Fruit fly (Drosophila melanogaster) whole organism, wandering third instar larva: ENCODE results near the gene Jon74E.

ENCODE experiments used
- Abd-B ChIP-seq: fragments of >200 bp; optimal IDR thresholded peaks from 2 replicates; lab custom pipeline; 2017; ENCODE audit warnings: missing biosample characterization, missing genetic modification characterization
- CG32264 ChIP-seq: fragments of 200-800 bp; sonication (Bioruptor generic); optimal IDR thresholded peaks from 2 replicates; lab custom pipeline; 2016; ENCODE audit warnings: missing biosample characterization, missing genetic modification characterization
- CG9705 ChIP-seq: fragments of 200-800 bp; sonication (Bioruptor generic); optimal IDR thresholded peaks from 2 replicates; lab custom pipeline; 2018; ENCODE audit warnings: missing biosample characterization, mild to moderate bottlenecking, missing genetic modification characterization
- CrebA ChIP-seq: fragments of 200-800 bp; sonication (Bioruptor generic); optimal IDR thresholded peaks from 2 replicates; lab custom pipeline; 2016; ENCODE audit warnings: missing biosample characterization, mild to moderate bottlenecking, missing genetic modification characterization, borderline replicate concordance
- Dfd ChIP-seq: fragments of >200 bp; optimal IDR thresholded peaks from 2 replicates; lab custom pipeline; 2017; ENCODE audit warnings: missing biosample characterization, missing genetic modification characterization
- Dif ChIP-seq: fragments of 200-275, 200-300 bp; sonication (Bioruptor generic); optimal IDR thresholded peaks from 2 replicates; lab custom pipeline; 2018; ENCODE audit warnings: missing biosample characterization, missing genetic modification characterization; ENCODE audit not compliant: partially characterized antibody
- GATAd ChIP-seq: sonication (Bioruptor generic); optimal IDR thresholded peaks from 2 replicates; lab custom pipeline; 2016; ENCODE audit warnings: missing biosample characterization, missing genetic modification characterization
- HLH106 ChIP-seq: fragments of 200-800 bp; optimal IDR thresholded peaks from 3 replicates; lab custom pipeline; 2019; ENCODE audit warnings: missing biosample characterization, mild to moderate bottlenecking, missing genetic modification characterization, moderate library complexity
- Hnf4 ChIP-seq: fragments of 200-800 bp; sonication (Bioruptor generic); optimal IDR thresholded peaks from 2 replicates; lab custom pipeline; 2016; ENCODE audit warnings: missing biosample characterization, mild to moderate bottlenecking, missing genetic modification characterization
- Hr78 ChIP-seq: fragments of >200 bp; optimal IDR thresholded peaks from 2 replicates; lab custom pipeline; 2017; ENCODE audit warnings: missing biosample characterization, missing genetic modification characterization
- Hr83 ChIP-seq: fragments of 200-300 bp; sonication (Bioruptor generic); optimal IDR thresholded peaks from 2 replicates; lab custom pipeline; 2016; ENCODE audit warnings: missing biosample characterization, mild to moderate bottlenecking, missing genetic modification characterization, moderate library complexity; ENCODE audit not compliant: poor library complexity, severe bottlenecking
- Jra ChIP-seq: sonication (Bioruptor generic); optimal IDR thresholded peaks from 2 replicates; lab custom pipeline; 2016; ENCODE audit warnings: missing biosample characterization, missing genetic modification characterization
- Mio ChIP-seq: sonication (Bioruptor generic); optimal IDR thresholded peaks from 2 replicates; lab custom pipeline; 2016; ENCODE audit warnings: missing biosample characterization, missing genetic modification characterization
- Myc ChIP-seq: fragments of >200 bp; optimal IDR thresholded peaks from 2 replicates; lab custom pipeline; 2017
- N ChIP-seq: fragments of >200 bp; optimal IDR thresholded peaks from 2 replicates; lab custom pipeline; 2018; ENCODE audit warnings: missing biosample characterization, missing external identifiers, missing genetic modification characterization
- OdsH ChIP-seq: fragments of 200-800 bp; sonication (Bioruptor generic); optimal IDR thresholded peaks from 2 replicates; lab custom pipeline; 2016; ENCODE audit warnings: missing biosample characterization, mild to moderate bottlenecking, missing genetic modification characterization
- Rel ChIP-seq, 2 experiments: fragments of 200-800 bp; sonication (Bioruptor generic) in 1 of 2; optimal IDR thresholded peaks; 2 replicates in 1 of 2; 3 replicates in 1 of 2; lab custom pipeline; 2016 to 2019; ENCODE audit warnings: mild to moderate bottlenecking in 2 of 2, missing biosample characterization in 2 of 2, missing genetic modification characterization in 2 of 2, moderate library complexity in 1 of 2
- Sp1 ChIP-seq: fragments of 200-800 bp; sonication (Bioruptor generic); optimal IDR thresholded peaks from 3 replicates; lab custom pipeline; 2019; ENCODE audit warnings: missing biosample characterization, mild to moderate bottlenecking, missing genetic modification characterization, moderate library complexity
- Vsx2 ChIP-seq: fragments of 200-300, 225-300 bp; sonication (Bioruptor generic); optimal IDR thresholded peaks from 2 replicates; lab custom pipeline; 2018; ENCODE audit warnings: missing biosample characterization, missing genetic modification characterization; ENCODE audit not compliant: partially characterized antibody
- br ChIP-seq: fragments of 200-800 bp; sonication (Bioruptor generic); optimal IDR thresholded peaks from 2 replicates; lab custom pipeline; 2016; ENCODE audit warnings: missing biosample characterization, missing genetic modification characterization
- brk ChIP-seq: fragments of 200-800 bp; sonication (Bioruptor generic); optimal IDR thresholded peaks from 2 replicates; lab custom pipeline; 2016; ENCODE audit warnings: missing biosample characterization, mild to moderate bottlenecking, missing genetic modification characterization
- dl ChIP-seq, 2 experiments: fragments of 175-275, 200-275 bp in 1 of 2; fragments of 200-275 bp in 1 of 2; sonication (Bioruptor generic); optimal IDR thresholded peaks; lab custom pipeline; 2018; ENCODE audit warnings: mild to moderate bottlenecking in 2 of 2, missing biosample characterization in 2 of 2, missing genetic modification characterization in 2 of 2, moderate library complexity in 2 of 2; ENCODE audit not compliant: partially characterized antibody in 2 of 2, insufficient read depth in 1 of 2
- dmrt93B ChIP-seq: fragments of 200-800 bp; sonication (Bioruptor generic); optimal IDR thresholded peaks from 2 replicates; lab custom pipeline; 2018; ENCODE audit warnings: missing biosample characterization, mild to moderate bottlenecking, missing genetic modification characterization
- dsf ChIP-seq: sonication (Bioruptor generic); optimal IDR thresholded peaks from 2 replicates; lab custom pipeline; 2016; ENCODE audit warnings: missing biosample characterization, missing genetic modification characterization, borderline replicate concordance
- ey ChIP-seq: fragments of 200-800 bp; sonication (Bioruptor generic); optimal IDR thresholded peaks from 2 replicates; lab custom pipeline; 2016; ENCODE audit warnings: missing biosample characterization, missing genetic modification characterization
- foxo ChIP-seq, 2 experiments: fragments of 200-800 bp; sonication (Bioruptor generic); optimal IDR thresholded peaks; 2 replicates in 1 of 2; 3 replicates in 1 of 2; lab custom pipeline; 2016 to 2017; ENCODE audit warnings: missing biosample characterization in 2 of 2, missing genetic modification characterization in 2 of 2
- fru ChIP-seq: fragments of 200-800 bp; sonication (Bioruptor generic); optimal IDR thresholded peaks from 3 replicates; lab custom pipeline; 2016; ENCODE audit warnings: missing biosample characterization, mild to moderate bottlenecking, missing genetic modification characterization
- h ChIP-seq: fragments of 200-800 bp; sonication (Bioruptor generic); optimal IDR thresholded peaks from 3 replicates; lab custom pipeline; 2016; ENCODE audit warnings: missing biosample characterization, mild to moderate bottlenecking, missing genetic modification characterization
- jim ChIP-seq: fragments of 175-275, 200-325 bp; sonication (Bioruptor generic); optimal IDR thresholded peaks from 2 replicates; lab custom pipeline; 2016; ENCODE audit warnings: missing biosample characterization, mild to moderate bottlenecking, missing genetic modification characterization
- lola ChIP-seq: fragments of >200 bp; optimal IDR thresholded peaks from 2 replicates; lab custom pipeline; 2017; ENCODE audit warnings: missing biosample characterization, missing genetic modification characterization
- pan ChIP-seq: fragments of >200 bp; optimal IDR thresholded peaks from 2 replicates; lab custom pipeline; 2017
- psq ChIP-seq: fragments of 200-800 bp; sonication (Bioruptor generic); optimal IDR thresholded peaks from 3 replicates; lab custom pipeline; 2017; ENCODE audit warnings: missing biosample characterization, mild to moderate bottlenecking, missing genetic modification characterization, moderate library complexity
- rgr ChIP-seq: fragments of 200-800 bp; sonication (Bioruptor generic); optimal IDR thresholded peaks from 3 replicates; lab custom pipeline; 2016; ENCODE audit warnings: missing biosample characterization, mild to moderate bottlenecking, missing genetic modification characterization
- sage ChIP-seq: fragments of 200-800 bp; sonication (Bioruptor generic); optimal IDR thresholded peaks from 2 replicates; lab custom pipeline; 2016; ENCODE audit warnings: missing biosample characterization, mild to moderate bottlenecking, missing genetic modification characterization
- sv ChIP-seq: fragments of 200-800 bp; sonication (Bioruptor generic); optimal IDR thresholded peaks from 3 replicates; lab custom pipeline; 2016; ENCODE audit warnings: missing biosample characterization, missing genetic modification characterization
- tai ChIP-seq: sonication (Bioruptor generic); optimal IDR thresholded peaks from 2 replicates; lab custom pipeline; 2016; ENCODE audit warnings: missing biosample characterization, missing genetic modification characterization
- usp ChIP-seq: fragments of >200 bp; optimal IDR thresholded peaks from 2 replicates; lab custom pipeline; 2017; ENCODE audit warnings: missing biosample characterization, missing genetic modification characterization
- woc ChIP-seq: sonication (Bioruptor generic); optimal IDR thresholded peaks from 2 replicates; lab custom pipeline; 2016; ENCODE audit warnings: missing biosample characterization, mild to moderate bottlenecking, missing genetic modification characterization

Gene Jon74E

DNA sequence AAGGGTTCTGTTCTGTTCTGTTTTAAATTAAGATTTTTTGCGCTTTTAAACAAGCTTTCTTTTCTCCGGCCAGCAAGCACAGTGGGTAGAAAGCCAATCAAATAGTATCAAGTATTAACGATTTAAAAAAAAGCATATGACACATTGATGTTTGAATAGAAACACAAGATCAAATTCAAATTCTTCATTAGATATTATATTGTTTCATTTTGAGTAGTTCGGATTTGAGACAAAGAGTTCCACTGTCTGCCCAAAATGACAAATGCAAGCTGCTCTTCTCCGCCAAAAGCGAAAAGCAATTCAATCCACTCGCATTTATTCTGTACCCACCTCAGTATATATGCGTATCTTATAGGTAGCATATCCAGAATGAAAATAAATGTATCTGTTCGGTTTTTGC lies 46.7 kb downstream of the Jon74E start:
- TF ChIP-seq Jra (GFP tag; lab: Kevin White, UChicago) = peak; percentile 43
- TF ChIP-seq Hr83 (GFP tag; lab: Kevin White, UChicago) = peak; percentile 33
- peak; percentile 49 for TF ChIP-seq sage (GFP tag; lab: Kevin White, UChicago)
- TF ChIP-seq GATAd (GFP tag; lab: Kevin White, UChicago) = no peak
- TF ChIP-seq HLH106 = peak; percentile 78
- TF ChIP-seq jim (GFP tag; lab: Kevin White, UChicago) = no peak
- no peak for TF ChIP-seq lola
- TF ChIP-seq brk (GFP tag; lab: Kevin White, UChicago) = no peak
- no peak for TF ChIP-seq Dfd
- TF ChIP-seq N (GFP tag; lab: Kevin White, UChicago) = no peak
- no peak for TF ChIP-seq Myc
- no peak for TF ChIP-seq Mio
- peak; percentile 20 to 82 for TF ChIP-seq foxo (GFP tag; optimal IDR thresholded peaks at IDR 0.05; lab: Kevin White, UChicago)
- peak; percentile 74 for TF ChIP-seq Sp1
- no peak for TF ChIP-seq dsf (GFP tag; lab: Kevin White, UChicago)
- TF ChIP-seq woc (GFP tag; lab: Kevin White, UChicago) = peak; percentile 81
- peak; percentile 79 for TF ChIP-seq ey (GFP tag; lab: Kevin White, UChicago)
- TF ChIP-seq OdsH (GFP tag; lab: Kevin White, UChicago) = peak; percentile 78
- TF ChIP-seq fru = peak; percentile 85
- no peak for TF ChIP-seq Dif (GFP tag; lab: Kevin White, UChicago)
- peak; percentile 51 for TF ChIP-seq tai (GFP tag; lab: Kevin White, UChicago)
- peak; percentile 62 for TF ChIP-seq Hnf4 (GFP tag; lab: Kevin White, UChicago)
- TF ChIP-seq Vsx2 (GFP tag; lab: Kevin White, UChicago) = no peak
- TF ChIP-seq psq (GFP tag; lab: Kevin White, UChicago) = peak; percentile 70
- TF ChIP-seq pan (lab: Kevin White, UChicago) = no peak
- TF ChIP-seq h (GFP tag; lab: Kevin White, UChicago) = peak; percentile 85
- TF ChIP-seq Rel (GFP tag; optimal IDR thresholded peaks at IDR 0.05; lab: Kevin White, UChicago) = peak; percentile 62
- no peak for TF ChIP-seq Rel (tag; optimal IDR thresholded peaks at IDR 0.05; lab: Kevin White, UChicago)
- no peak for TF ChIP-seq Hr78 (GFP tag; lab: Kevin White, UChicago)
- TF ChIP-seq dmrt93B (GFP tag; lab: Kevin White, UChicago) = peak; percentile 26
- TF ChIP-seq sv (GFP tag; lab: Kevin White, UChicago) = no peak
- peak; percentile 65 for TF ChIP-seq CG32264
- TF ChIP-seq rgr (GFP tag; lab: Kevin White, UChicago) = peak; percentile 81
- TF ChIP-seq Abd-B (GFP tag; lab: Kevin White, UChicago) = no peak
- TF ChIP-seq CrebA (GFP tag; lab: Kevin White, UChicago) = no peak
- TF ChIP-seq usp = no peak
- TF ChIP-seq br = peak; percentile 82
- TF ChIP-seq CG9705 (GFP tag; lab: Kevin White, UChicago) = no peak
- no peak for TF ChIP-seq dl (GFP tag; optimal IDR thresholded peaks at IDR 0.05; lab: Kevin White, UChicago; ENCODE audit: insufficient read depth in 1 of 2, partially characterized antibody in 2 of 2)

dm6 chr3L:17500315-17500985 lies 48.5 kb downstream of the Jon74E start:
- peak; percentile 58 for TF ChIP-seq Dif (GFP tag; lab: Kevin White, UChicago)
- no peak for TF ChIP-seq Hr78 (GFP tag; lab: Kevin White, UChicago)
- TF ChIP-seq CrebA (GFP tag; lab: Kevin White, UChicago) = no peak
